1 fruit fly cellular context compared by ENCODE assay signal in the genomic region with DNA sequence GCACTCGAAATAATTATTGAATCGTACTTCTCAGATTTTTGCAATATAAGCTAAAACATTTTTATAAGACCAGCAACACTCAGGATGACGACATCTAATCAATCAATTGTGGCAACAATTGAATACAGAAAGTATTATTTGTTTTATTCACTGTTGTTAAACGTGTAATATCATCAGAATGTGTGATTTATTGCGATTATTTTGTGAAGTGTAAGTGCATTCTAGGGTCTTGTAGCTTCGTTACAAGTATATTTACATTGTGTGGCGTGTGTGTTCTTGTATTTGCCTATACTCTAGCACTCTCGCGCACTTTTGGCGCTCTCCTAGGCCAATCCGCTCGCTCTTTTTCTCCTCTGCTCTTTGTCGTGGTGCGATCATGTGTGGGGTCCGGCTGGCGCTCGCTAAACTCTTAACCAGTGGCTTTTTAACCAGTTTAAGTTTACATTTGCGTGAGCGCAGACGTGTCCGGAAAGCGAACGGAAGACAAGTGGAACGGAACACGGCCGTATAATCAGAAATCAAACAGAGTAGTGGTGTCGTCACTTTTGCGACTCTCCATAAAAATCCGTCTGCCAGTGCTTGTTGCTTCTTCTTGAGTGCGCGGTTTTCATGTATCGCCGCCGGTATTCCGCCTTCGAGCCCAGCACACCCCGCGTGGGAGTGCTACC.
TF ChIP-seq lines count a peak whose summit lies in the region.

No protein-coding gene starts in this region.

TF ChIP-seq in whole organism, embryonic, 481 proteins besides CTCF, POLR2A, EP300 and RAD21 (continued from another document and continues in another):
- TF ChIP-seq ro (GFP tag; IDR thresholded peaks at IDR 0.05; lab: Robert Waterston, UW) (peak; percentile 35; the same call in 1 of the 2 replicates), Mrtf (GFP tag; IDR thresholded peaks at IDR 0.05; lab: Robert Waterston, UW) (peak; percentile 70; the same call in 1 of the 3 replicates), CG14014 (GFP tag; IDR thresholded peaks at IDR 0.05; lab: Robert Waterston, UW) (peak; percentile 36; the same call in 1 of the 2 replicates), CG7786 (GFP tag; optimal IDR thresholded peaks at IDR 0.05; lab: Kevin White, UChicago) (peak; percentile 55), CG32767 (GFP tag; IDR thresholded peaks at IDR 0.05; lab: Robert Waterston, UW) (peak; percentile 80), CG10543 (GFP tag; optimal IDR thresholded peaks at IDR 0.05; lab: Kevin White, UChicago) (no peak), ap (GFP tag; IDR thresholded peaks at IDR 0.05; lab: Robert Waterston, UW) (peak; percentile 62), scrt (GFP tag; optimal IDR thresholded peaks at IDR 0.05; lab: Kevin White, UChicago) (peak; percentile 79), CG16779 (GFP tag; IDR thresholded peaks at IDR 0.05; lab: Robert Waterston, UW) (no peak), Dll (GFP tag; IDR thresholded peaks at IDR 0.05; lab: Robert Waterston, UW; ENCODE audit: partially characterized antibody) (no peak), Scr (GFP tag; IDR thresholded peaks at IDR 0.05; lab: Robert Waterston, UW; ENCODE audit: partially characterized antibody) (no peak), run (tag; optimal IDR thresholded peaks at IDR 0.05; lab: Kevin White, UChicago) (peak; percentile 88), CG6175 (GFP tag; IDR thresholded peaks at IDR 0.05; lab: Robert Waterston, UW) (no peak), ssp (GFP tag; IDR thresholded peaks at IDR 0.05; lab: Robert Waterston, UW) (peak; percentile 67), gfzf (GFP tag; optimal IDR thresholded peaks at IDR 0.05; lab: Kevin White, UChicago) (no peak), lilli (GFP tag; optimal IDR thresholded peaks at IDR 0.05; lab: Kevin White, UChicago) (peak; percentile 81), CG4360 (GFP tag; IDR thresholded peaks at IDR 0.05; lab: Robert Waterston, UW) (no peak), ftz-f1 (GFP tag; optimal IDR thresholded peaks at IDR 0.05; lab: Kevin White, UChicago) (no peak), btn (GFP tag; optimal IDR thresholded peaks at IDR 0.05; lab: Kevin White, UChicago) (peak; percentile 76), inv (GFP tag; IDR thresholded peaks at IDR 0.05; lab: Robert Waterston, UW; ENCODE audit: partially characterized antibody) (no peak), wek (GFP tag; optimal IDR thresholded peaks at IDR 0.05; lab: Kevin White, UChicago) (peak; percentile 70), CkIIα-i1 (GFP tag; IDR thresholded peaks at IDR 0.05; lab: Robert Waterston, UW) (no peak), CG7271 (tag; optimal IDR thresholded peaks at IDR 0.05; lab: Kevin White, UChicago) (no peak), chinmo (GFP tag; IDR thresholded peaks at IDR 0.05; lab: Robert Waterston, UW; ENCODE audit: partially characterized antibody) (peak; percentile 93; the same call in 2 of the 4 replicates), esg (GFP tag; conservative IDR thresholded peaks at IDR 0.05; lab: Robert Waterston, UW) (peak; percentile 60), dmrt99B (tag; optimal IDR thresholded peaks at IDR 0.05; lab: Kevin White, UChicago) (peak; percentile 94), gcm2 (GFP tag; optimal IDR thresholded peaks at IDR 0.05; lab: Kevin White, UChicago) (peak; percentile 83), Optix (GFP tag; IDR thresholded peaks at IDR 0.05; lab: Robert Waterston, UW) (peak; percentile 44; the same call in 1 of the 3 replicates), CG34422 (GFP tag; IDR thresholded peaks at IDR 0.05; lab: Robert Waterston, UW) (peak; percentile 53; the same call in 2 of the 3 replicates), zfh2 (GFP tag; optimal IDR thresholded peaks at IDR 0.05; lab: Kevin White, UChicago) (peak; percentile 5), CG18011 (GFP tag; optimal IDR thresholded peaks at IDR 0.05; lab: Kevin White, UChicago) (peak; percentile 48), kay (GFP tag; optimal IDR thresholded peaks at IDR 0.05; lab: Kevin White, UChicago) (peak; percentile 76), dpn (GFP tag; optimal IDR thresholded peaks at IDR 0.05; lab: Kevin White, UChicago) (peak; percentile 79 to 88), crc (GFP tag; optimal IDR thresholded peaks at IDR 0.05; lab: Kevin White, UChicago) (peak; percentile 76), Ada2b (GFP tag; IDR thresholded peaks at IDR 0.05; lab: Robert Waterston, UW) (peak; percentile 85), ewg (GFP tag; optimal IDR thresholded peaks at IDR 0.05; lab: Kevin White, UChicago) (peak; percentile 85), Dfd (GFP tag; optimal IDR thresholded peaks at IDR 0.05; lab: Kevin White, UChicago) (no peak), CG1647 (GFP tag; optimal IDR thresholded peaks at IDR 0.05; lab: Kevin White, UChicago) (peak; percentile 61), tin (GFP tag; optimal IDR thresholded peaks at IDR 0.05; lab: Kevin White, UChicago) (peak; percentile 72), Lpt (GFP tag; optimal IDR thresholded peaks at IDR 0.05; lab: Kevin White, UChicago) (no peak), Atf-2 (GFP tag; optimal IDR thresholded peaks at IDR 0.05; lab: Kevin White, UChicago) (peak; percentile 76), pan (optimal IDR thresholded peaks at IDR 0.05; lab: Kevin White, UChicago) (no peak), pan (GFP tag; optimal IDR thresholded peaks at IDR 0.05 in 1 of 2, IDR thresholded peaks at IDR 0.05 in 1 of 2) (peak in 1 of 2 experiments; percentile 86), CG12219 (GFP tag; optimal IDR thresholded peaks at IDR 0.05; lab: Kevin White, UChicago) (peak; percentile 89), CG6254 (GFP tag; optimal IDR thresholded peaks at IDR 0.05; lab: Kevin White, UChicago) (peak; percentile 74), dm (GFP tag; optimal IDR thresholded peaks at IDR 0.05; lab: Kevin White, UChicago) (peak; percentile 81), CG12104 (GFP tag; optimal IDR thresholded peaks at IDR 0.05; lab: Kevin White, UChicago) (peak; percentile 81), gsb-n (tag; optimal IDR thresholded peaks at IDR 0.05; lab: Kevin White, UChicago) (peak; percentile 86), CG8765 (GFP tag; IDR thresholded peaks at IDR 0.05; lab: Robert Waterston, UW) (no peak), Myb (GFP tag; optimal IDR thresholded peaks at IDR 0.05; lab: Kevin White, UChicago) (peak; percentile 40), Elba2 (GFP tag; optimal IDR thresholded peaks at IDR 0.05; lab: Kevin White, UChicago) (no peak), Stat92E (GFP tag; optimal IDR thresholded peaks at IDR 0.05; lab: Kevin White, UChicago) (peak in 1 of 3 experiments; percentile 33), cwo (GFP tag; optimal IDR thresholded peaks at IDR 0.05; lab: Kevin White, UChicago) (peak; percentile 53), CG10147 (GFP tag; optimal IDR thresholded peaks at IDR 0.05; lab: Kevin White, UChicago) (peak; percentile 69), CG12155 (GFP tag; optimal IDR thresholded peaks at IDR 0.05; lab: Kevin White, UChicago) (peak; percentile 53), CG17361 (GFP tag; IDR thresholded peaks at IDR 0.05; lab: Robert Waterston, UW) (peak; percentile 95), CG2202 (tag; optimal IDR thresholded peaks at IDR 0.05; lab: Kevin White, UChicago) (peak; percentile 61), B-H1 (GFP tag; IDR thresholded peaks at IDR 0.05; lab: Robert Waterston, UW) (peak; percentile 53; the same call in 2 of the 3 replicates), tap (tag; optimal IDR thresholded peaks at IDR 0.05; lab: Kevin White, UChicago) (peak; percentile 83), CG15696 (tag; optimal IDR thresholded peaks at IDR 0.05; lab: Kevin White, UChicago) (peak; percentile 57), zf30C (GFP tag; optimal IDR thresholded peaks at IDR 0.05; lab: Kevin White, UChicago) (peak; percentile 75), Hey (tag; optimal IDR thresholded peaks at IDR 0.05; lab: Kevin White, UChicago) (no peak), nmo (GFP tag; optimal IDR thresholded peaks at IDR 0.05; lab: Kevin White, UChicago) (peak; percentile 94), CG13894 (tag; optimal IDR thresholded peaks at IDR 0.05; lab: Kevin White, UChicago) (peak; percentile 9), CG13296 (GFP tag; optimal IDR thresholded peaks at IDR 0.05; lab: Kevin White, UChicago) (peak; percentile 77), D (optimal IDR thresholded peaks at IDR 0.05; lab: Kevin White, UChicago) (no peak), D (GFP tag; optimal IDR thresholded peaks at IDR 0.05; lab: Kevin White, UChicago) (peak; percentile 84), CG11456 (GFP tag; IDR thresholded peaks at IDR 0.05; lab: Robert Waterston, UW) (no peak), CG10274 (GFP tag; optimal IDR thresholded peaks at IDR 0.05; lab: Kevin White, UChicago) (peak; percentile 35), Antp (GFP tag; optimal IDR thresholded peaks at IDR 0.05; lab: Kevin White, UChicago) (peak; percentile 78), crol (GFP tag; IDR thresholded peaks at IDR 0.05; lab: Robert Waterston, UW) (peak; percentile 47; the same call in 1 of the 2 replicates), CG31365 (tag; optimal IDR thresholded peaks at IDR 0.05; lab: Kevin White, UChicago) (peak; percentile 72), CG13624 (GFP tag; optimal IDR thresholded peaks at IDR 0.05; lab: Kevin White, UChicago) (peak; percentile 72), CG12744 (GFP tag; optimal IDR thresholded peaks at IDR 0.05; lab: Kevin White, UChicago) (peak; percentile 48), NC2β (GFP tag; optimal IDR thresholded peaks at IDR 0.05; lab: Kevin White, UChicago) (peak; percentile 82), dan (GFP tag; IDR thresholded peaks at IDR 0.05; lab: Robert Waterston, UW) (no peak), Oli (tag; optimal IDR thresholded peaks at IDR 0.05; lab: Kevin White, UChicago) (peak; percentile 92), Ets97D (GFP tag; optimal IDR thresholded peaks at IDR 0.05; lab: Kevin White, UChicago) (peak; percentile 57), CG2129 (GFP tag; IDR thresholded peaks at IDR 0.05; lab: Robert Waterston, UW; ENCODE audit: partially characterized antibody) (no peak), CG6813 (GFP tag; optimal IDR thresholded peaks at IDR 0.05; lab: Kevin White, UChicago) (peak; percentile 76), Mad (GFP tag; optimal IDR thresholded peaks at IDR 0.05; lab: Kevin White, UChicago) (peak; percentile 58), bbx (GFP tag; IDR thresholded peaks at IDR 0.05; lab: Robert Waterston, UW; ENCODE audit: partially characterized antibody) (peak; percentile 54; the same call in 1 of the 2 replicates), unpg (GFP tag; optimal IDR thresholded peaks at IDR 0.05; lab: Kevin White, UChicago) (peak; percentile 87), dati (GFP tag; IDR thresholded peaks at IDR 0.05; lab: Robert Waterston, UW) (no peak), Rfx (GFP tag; IDR thresholded peaks at IDR 0.05; lab: Robert Waterston, UW) (peak; percentile 39; the same call in 1 of the 2 replicates), vnd (GFP tag; IDR thresholded peaks at IDR 0.05; lab: Robert Waterston, UW; ENCODE audit: partially characterized antibody) (no peak), gsb (GFP tag; IDR thresholded peaks at IDR 0.05; lab: Robert Waterston, UW) (no peak), toy (GFP tag; IDR thresholded peaks at IDR 0.05; lab: Robert Waterston, UW) (no peak), Spps (tag; optimal IDR thresholded peaks at IDR 0.05; lab: Kevin White, UChicago) (peak; percentile 65), CG7745 (tag; optimal IDR thresholded peaks at IDR 0.05; lab: Kevin White, UChicago) (no peak), CG11093 (GFP tag; IDR thresholded peaks at IDR 0.05; lab: Robert Waterston, UW) (peak; percentile 73), peb (GFP tag; IDR thresholded peaks at IDR 0.05; lab: Robert Waterston, UW) (peak; percentile 41; the same call in 1 of the 2 replicates), CG2678 (tag; optimal IDR thresholded peaks at IDR 0.05; lab: Kevin White, UChicago) (peak; percentile 91), Deaf1 (tag; optimal IDR thresholded peaks at IDR 0.05; lab: Kevin White, UChicago) (peak; percentile 61), HLHmδ (GFP tag; optimal IDR thresholded peaks at IDR 0.05; lab: Kevin White, UChicago) (peak; percentile 53), hkb (optimal IDR thresholded peaks at IDR 0.05; lab: Kevin White, UChicago) (no peak), hkb (GFP tag; IDR thresholded peaks at IDR 0.05; lab: Robert Waterston, UW) (peak; percentile 80), CG3163 (GFP tag; optimal IDR thresholded peaks at IDR 0.05; lab: Kevin White, UChicago) (peak; percentile 91), TFAM (GFP tag; optimal IDR thresholded peaks at IDR 0.05; lab: Kevin White, UChicago) (no peak), CG34224 (GFP tag; IDR thresholded peaks at IDR 0.05; lab: Robert Waterston, UW; ENCODE audit: partially characterized antibody) (no peak; the same call in 2 of the 3 replicates), en (GFP tag; optimal IDR thresholded peaks at IDR 0.05; lab: Kevin White, UChicago) (peak; percentile 70), MESR4 (GFP tag; optimal IDR thresholded peaks at IDR 0.05; lab: Kevin White, UChicago) (peak; percentile 4), hbn (GFP tag; IDR thresholded peaks at IDR 0.05; lab: Robert Waterston, UW; ENCODE audit: partially characterized antibody) (no peak), sens-2 (GFP tag; IDR thresholded peaks at IDR 0.05; lab: Robert Waterston, UW) (peak; percentile 74; the same call in 1 of the 2 replicates), fu2 (GFP tag; optimal IDR thresholded peaks at IDR 0.05; lab: Kevin White, UChicago) (peak; percentile 69), CG15011 (GFP tag; optimal IDR thresholded peaks at IDR 0.05; lab: Kevin White, UChicago) (peak; percentile 62), CG10209 (GFP tag; optimal IDR thresholded peaks at IDR 0.05; lab: Kevin White, UChicago) (peak; percentile 88), NFAT (GFP tag; IDR thresholded peaks at IDR 0.05; lab: Robert Waterston, UW) (no peak), seq (GFP tag; IDR thresholded peaks at IDR 0.05; lab: Robert Waterston, UW) (peak; percentile 59; the same call in 1 of the 2 replicates), CG15073 (GFP tag; optimal IDR thresholded peaks at IDR 0.05; lab: Kevin White, UChicago) (no peak), Nf-YC (tag; optimal IDR thresholded peaks at IDR 0.05; lab: Kevin White, UChicago) (peak; percentile 5), fd64A (GFP tag; optimal IDR thresholded peaks at IDR 0.05; lab: Kevin White, UChicago) (peak; percentile 65), CG33213 (GFP tag; optimal IDR thresholded peaks at IDR 0.05; lab: Kevin White, UChicago) (peak; percentile 72), oc (tag; optimal IDR thresholded peaks at IDR 0.05; lab: Kevin White, UChicago) (peak; percentile 86), Fer3 (tag; optimal IDR thresholded peaks at IDR 0.05; lab: Kevin White, UChicago) (peak; percentile 50), disco-r (GFP tag; optimal IDR thresholded peaks at IDR 0.05; lab: Kevin White, UChicago) (peak; percentile 74), mam (GFP tag; optimal IDR thresholded peaks at IDR 0.05; lab: Kevin White, UChicago) (peak; percentile 70), CG8924 (tag; optimal IDR thresholded peaks at IDR 0.05; lab: Kevin White, UChicago) (peak; percentile 90), CG34376 (GFP tag; optimal IDR thresholded peaks at IDR 0.05; lab: Kevin White, UChicago) (no peak), CG3847 (GFP tag; IDR thresholded peaks at IDR 0.05; lab: Robert Waterston, UW) (no peak), CG17912 (GFP tag; optimal IDR thresholded peaks at IDR 0.05; lab: Kevin White, UChicago) (no peak)
